Fruit fly (Drosophila melanogaster) whole organism, embryonic: ENCODE results near the gene mei-P26.

Experiments
- CG10267 ChIP-seq: fragments of 200-800 bp; sonication (Bioruptor generic); optimal IDR thresholded peaks from 2 replicates; lab custom pipeline; 2018; ENCODE audit warnings: missing biosample characterization, mild to moderate bottlenecking, missing genetic modification characterization, moderate library complexity
- CG10366 ChIP-seq: fragments of 200-800 bp; sonication (Bioruptor generic); IDR thresholded peaks from 2 replicates; pipeline ENCODE4 v1.3.6; 2022; ENCODE audit warnings: missing biosample characterization, missing genetic modification characterization
- CG10979 ChIP-seq: fragments of 200-800 bp; sonication (Bioruptor generic); optimal IDR thresholded peaks from 2 replicates; lab custom pipeline; 2018; ENCODE audit warnings: missing biosample characterization, mild to moderate bottlenecking, missing genetic modification characterization, moderate library complexity
- CG12104 ChIP-seq: fragments of 200-800 bp; sonication (Bioruptor generic); optimal IDR thresholded peaks from 3 replicates; lab custom pipeline; 2016; ENCODE audit warnings: missing biosample characterization, missing genetic modification characterization
- CG13894 ChIP-seq: fragments of 200-800 bp; sonication (Bioruptor generic); optimal IDR thresholded peaks from 3 replicates; lab custom pipeline; 2018; ENCODE audit warnings: missing biosample characterization, mild to moderate bottlenecking, missing genetic modification characterization, moderate library complexity
- CG14441 ChIP-seq: fragments of 200-800 bp; sonication (Bioruptor generic); IDR thresholded peaks from 2 replicates; pipeline ENCODE4 v1.3.6; 2022; ENCODE audit warnings: missing biosample characterization, missing genetic modification characterization
- CG14860 ChIP-seq: fragments of 200-800 bp; sonication (Bioruptor generic); IDR thresholded peaks from 3 replicates; pipeline ENCODE4 v1.3.6; 2022; ENCODE audit warnings: missing biosample characterization, missing genetic modification characterization; ENCODE audit not compliant: partially characterized antibody
- CG15479 ChIP-seq: fragments of 200-800 bp; sonication (Bioruptor generic); optimal IDR thresholded peaks from 3 replicates; lab custom pipeline; 2019; ENCODE audit warnings: missing biosample characterization, mild to moderate bottlenecking, missing genetic modification characterization, moderate library complexity
- CG15696 ChIP-seq: fragments of 200-800 bp; sonication (Bioruptor generic); optimal IDR thresholded peaks from 2 replicates; lab custom pipeline; 2019; ENCODE audit warnings: missing biosample characterization, mild to moderate bottlenecking, missing genetic modification characterization, moderate library complexity
- CG2875 ChIP-seq: fragments of 200-800 bp; sonication (Bioruptor generic); optimal IDR thresholded peaks from 2 replicates; lab custom pipeline; 2017; ENCODE audit warnings: missing biosample characterization, mild to moderate bottlenecking, missing genetic modification characterization, missing genetic modification reagents
- CG30020 ChIP-seq: fragments of 200-800 bp; optimal IDR thresholded peaks from 2 replicates; lab custom pipeline; 2019; ENCODE audit warnings: missing biosample characterization, mild to moderate bottlenecking, missing genetic modification characterization, moderate library complexity
- CG3163 ChIP-seq: fragments of 200-800 bp; sonication (Bioruptor generic); optimal IDR thresholded peaks from 3 replicates; lab custom pipeline; 2016; ENCODE audit warnings: missing biosample characterization, missing genetic modification characterization
- CG4328 ChIP-seq: fragments of 200-800 bp; sonication (Bioruptor generic); optimal IDR thresholded peaks from 3 replicates; lab custom pipeline; 2017; ENCODE audit warnings: missing biosample characterization, missing genetic modification reagents, missing genetic modification characterization
- CG4730 ChIP-seq: fragments of 200-800 bp; sonication (Bioruptor generic); IDR thresholded peaks from 2 replicates; pipeline ENCODE4 v1.3.6; 2022; ENCODE audit warnings: missing biosample characterization, missing genetic modification characterization
- CG6765 ChIP-seq: fragments of 200-800 bp; sonication (Bioruptor generic); optimal IDR thresholded peaks from 3 replicates; lab custom pipeline; 2017; ENCODE audit warnings: missing biosample characterization, mild to moderate bottlenecking, missing genetic modification characterization
- CG7271 ChIP-seq: fragments of 200-800 bp; sonication (Bioruptor generic); optimal IDR thresholded peaks from 2 replicates; lab custom pipeline; 2018; ENCODE audit warnings: missing biosample characterization, mild to moderate bottlenecking, missing genetic modification characterization, moderate library complexity
- CG7556 ChIP-seq: fragments of 200-800 bp; sonication (Bioruptor generic); optimal IDR thresholded peaks from 2 replicates; lab custom pipeline; 2017; ENCODE audit warnings: missing biosample characterization, mild to moderate bottlenecking, missing genetic modification characterization
- CG8359 ChIP-seq: fragments of 200-800 bp; sonication (Bioruptor generic); optimal IDR thresholded peaks from 2 replicates; lab custom pipeline; 2017; ENCODE audit warnings: missing biosample characterization, mild to moderate bottlenecking, missing genetic modification characterization, borderline replicate concordance
- CG9609 ChIP-seq: fragments of 200-800 bp; sonication (Bioruptor generic); optimal IDR thresholded peaks from 3 replicates; lab custom pipeline; 2016; ENCODE audit warnings: missing biosample characterization, missing genetic modification characterization
- Dip2 ChIP-seq: fragments of 200-800 bp; sonication (Bioruptor generic); IDR thresholded peaks from 2 replicates; pipeline ENCODE4 v1.3.6; 2022; ENCODE audit warnings: missing biosample characterization, missing genetic modification characterization
- Elba2 ChIP-seq: fragments of 200-800 bp; sonication (Bioruptor generic); optimal IDR thresholded peaks from 3 replicates; lab custom pipeline; 2016; ENCODE audit warnings: missing biosample characterization, missing genetic modification characterization
- GATAe ChIP-seq: fragments of 200-800 bp; sonication (Bioruptor generic); conservative IDR thresholded peaks from 2 replicates; pipeline ENCODE4 v1.3.6; 2022; ENCODE audit warnings: missing biosample characterization, missing genetic modification characterization
- Hr51 ChIP-seq, 2 experiments: fragments of 200-800 bp; sonication (Bioruptor generic); optimal IDR thresholded peaks; 2 replicates in 1 of 2; 3 replicates in 1 of 2; lab custom pipeline; 2016 to 2018; ENCODE audit warnings: missing biosample characterization in 2 of 2, missing genetic modification characterization in 2 of 2, mild to moderate bottlenecking in 1 of 2, moderate library complexity in 1 of 2
- NfI ChIP-seq: fragments of 200-800 bp; sonication (Bioruptor generic); optimal IDR thresholded peaks from 3 replicates; lab custom pipeline; 2018; ENCODE audit warnings: missing biosample characterization, mild to moderate bottlenecking, missing genetic modification characterization, moderate library complexity
- Opbp ChIP-seq: fragments of 200-800 bp; sonication (Bioruptor generic); IDR thresholded peaks from 3 replicates; pipeline ENCODE4 v1.3.6; 2022; ENCODE audit warnings: missing biosample characterization, missing genetic modification characterization; ENCODE audit not compliant: partially characterized antibody
- Ptx1 ChIP-seq: fragments of 200-800 bp; sonication (Bioruptor generic); IDR thresholded peaks from 2 replicates; pipeline ENCODE4 v1.3.6; 2022; ENCODE audit warnings: missing biosample characterization, missing genetic modification characterization
- Six4 ChIP-seq: fragments of 200-800 bp; sonication (Bioruptor generic); optimal IDR thresholded peaks from 2 replicates; lab custom pipeline; 2016; ENCODE audit warnings: missing biosample characterization, missing genetic modification characterization
- TFAM ChIP-seq: fragments of 200-800 bp; sonication (Bioruptor generic); optimal IDR thresholded peaks from 2 replicates; lab custom pipeline; 2017; ENCODE audit warnings: missing biosample characterization, missing genetic modification characterization, inconsistent platforms
- ase ChIP-seq: fragments of 200-800 bp; sonication (Bioruptor generic); IDR thresholded peaks from 3 replicates; pipeline ENCODE4 v1.3.6; 2022; ENCODE audit warnings: missing biosample characterization, missing genetic modification characterization
- ash1 ChIP-seq: fragments of 200-800 bp; sonication (Bioruptor generic); optimal IDR thresholded peaks from 2 replicates; lab custom pipeline; 2018; ENCODE audit warnings: missing biosample characterization, mild to moderate bottlenecking, missing genetic modification characterization
- bigmax ChIP-seq: fragments of 200-800 bp; sonication (Bioruptor generic); optimal IDR thresholded peaks from 2 replicates; lab custom pipeline; 2018; ENCODE audit warnings: missing biosample characterization, mild to moderate bottlenecking, missing genetic modification characterization
- bsh ChIP-seq, 2 experiments: fragments of 200-800 bp; sonication (Bioruptor generic); optimal IDR thresholded peaks; 2 replicates each; lab custom pipeline; 2017 to 2018; ENCODE audit warnings: mild to moderate bottlenecking in 2 of 2, missing biosample characterization in 2 of 2, missing genetic modification characterization in 2 of 2, moderate library complexity in 1 of 2
- chm ChIP-seq: fragments of 200-800 bp; sonication (Bioruptor generic); IDR thresholded peaks from 2 replicates; pipeline ENCODE4 v1.3.6; 2022; ENCODE audit warnings: missing biosample characterization, missing genetic modification characterization
- crp ChIP-seq, 2 experiments: fragments of 200-800 bp; sonication (Bioruptor generic); optimal IDR thresholded peaks; 2 replicates in 1 of 2; 3 replicates in 1 of 2; lab custom pipeline; 2017; ENCODE audit warnings: missing biosample characterization in 2 of 2, missing genetic modification characterization in 2 of 2, mild to moderate bottlenecking in 1 of 2, moderate library complexity in 1 of 2
- dysf ChIP-seq: fragments of 200-800 bp; sonication (Bioruptor generic); IDR thresholded peaks from 3 replicates; pipeline ENCODE4 v1.3.6; 2022; ENCODE audit warnings: missing biosample characterization, missing genetic modification characterization
- gce ChIP-seq: fragments of 200-800 bp; sonication (Bioruptor generic); IDR thresholded peaks from 3 replicates; pipeline ENCODE4 v1.3.6; 2022; ENCODE audit warnings: missing biosample characterization, missing genetic modification characterization
- inv ChIP-seq: fragments of 200-800 bp; sonication (Bioruptor generic); IDR thresholded peaks from 2 replicates; pipeline ENCODE4 v1.3.6; 2022; ENCODE audit warnings: missing biosample characterization, missing genetic modification characterization; ENCODE audit not compliant: partially characterized antibody
- mirr ChIP-seq: fragments of 200-800 bp; sonication (Bioruptor generic); optimal IDR thresholded peaks from 3 replicates; lab custom pipeline; 2018; ENCODE audit warnings: missing biosample characterization, mild to moderate bottlenecking, missing genetic modification characterization
- nau ChIP-seq: fragments of 200-800 bp; sonication (Bioruptor generic); optimal IDR thresholded peaks from 3 replicates; lab custom pipeline; 2017; ENCODE audit warnings: missing biosample characterization, mild to moderate bottlenecking, missing genetic modification characterization, missing genetic modification reagents
- nmo ChIP-seq: fragments of 200-800 bp; sonication (Bioruptor generic); optimal IDR thresholded peaks from 2 replicates; lab custom pipeline; 2018; ENCODE audit warnings: missing biosample characterization, mild to moderate bottlenecking, missing genetic modification characterization, moderate library complexity
- oc ChIP-seq: fragments of 200-800 bp; sonication (Bioruptor generic); optimal IDR thresholded peaks from 2 replicates; lab custom pipeline; 2018; ENCODE audit warnings: missing biosample characterization, mild to moderate bottlenecking, missing genetic modification characterization, moderate library complexity
- otp ChIP-seq: fragments of 200-800 bp; sonication (Bioruptor generic); IDR thresholded peaks from 3 replicates; pipeline ENCODE4, ENCODE4 v1.3.6; 2022; ENCODE audit warnings: missing biosample characterization, missing genetic modification characterization
- p53 ChIP-seq: fragments of 200-800 bp; sonication (Bioruptor generic); optimal IDR thresholded peaks from 2 replicates; lab custom pipeline; 2016; ENCODE audit warnings: missing biosample characterization, missing genetic modification characterization
- pros ChIP-seq: fragments of 200-800 bp; sonication (Bioruptor generic); optimal IDR thresholded peaks from 3 replicates; lab custom pipeline; 2019; ENCODE audit warnings: missing biosample characterization, mild to moderate bottlenecking, missing genetic modification characterization, moderate library complexity
- run ChIP-seq: fragments of 200-800 bp; sonication (Bioruptor generic); optimal IDR thresholded peaks from 3 replicates; lab custom pipeline; 2018; ENCODE audit warnings: missing biosample characterization, mild to moderate bottlenecking, missing genetic modification characterization
- sim ChIP-seq: fragments of 200-800 bp; sonication (Bioruptor generic); IDR thresholded peaks from 2 replicates; pipeline ENCODE4 v1.3.6; 2022; ENCODE audit warnings: missing biosample characterization, missing genetic modification characterization
- slou ChIP-seq: fragments of 200-800 bp; sonication (Bioruptor generic); optimal IDR thresholded peaks from 3 replicates; lab custom pipeline; 2016; ENCODE audit warnings: missing biosample characterization, missing genetic modification characterization
- tx ChIP-seq: fragments of 200-800 bp; sonication (Bioruptor generic); optimal IDR thresholded peaks from 2 replicates; lab custom pipeline; 2016; ENCODE audit warnings: missing biosample characterization, missing genetic modification characterization
- unpg ChIP-seq: fragments of 200-800 bp; sonication (Bioruptor generic); optimal IDR thresholded peaks from 3 replicates; lab custom pipeline; 2018; ENCODE audit warnings: missing biosample characterization, mild to moderate bottlenecking, missing genetic modification characterization, moderate library complexity

mei-P26 gene

dm6 chrX:9134922-9135453, 28.1 kb upstream of the mei-P26 start, which contains the start of gene fend (continued):
- TF ChIP-seq CG30020 (tag; lab: Kevin White, UChicago) (peak; percentile 2), CG14441 (GFP tag; lab: Robert Waterston, UW) (no peak), ash1 (GFP tag; lab: Kevin White, UChicago) (no peak), CG7271 (tag; lab: Kevin White, UChicago) (no peak), Dip2 (GFP tag; lab: Robert Waterston, UW) (no peak), CG9609 (GFP tag; lab: Kevin White, UChicago) (no peak), CG13894 (tag; lab: Kevin White, UChicago) (peak; percentile 25), sim (GFP tag; lab: Robert Waterston, UW) (no peak), oc (tag; lab: Kevin White, UChicago) (no peak), otp (GFP tag; lab: Robert Waterston, UW) (no peak), run (tag; lab: Kevin White, UChicago) (no peak), dysf (GFP tag; lab: Robert Waterston, UW) (peak; percentile 49; the same call in 1 of the 3 replicates), GATAe (GFP tag; lab: Robert Waterston, UW) (no peak), CG8359 (GFP tag; lab: Kevin White, UChicago) (no peak), Ptx1 (0 out of 2 replicates have a peak, but pooled peaks have one; percentile 29), CG14860 (GFP tag; lab: Robert Waterston, UW) (no peak), CG10979 (tag; lab: Kevin White, UChicago) (peak; percentile 31), tx (GFP tag; lab: Kevin White, UChicago) (no peak), NfI (peak; percentile 44), unpg (GFP tag; lab: Kevin White, UChicago) (peak; percentile 10), CG10267 (tag; lab: Kevin White, UChicago) (peak; percentile 46), CG12104 (GFP tag; lab: Kevin White, UChicago) (no peak), CG15479 (peak; percentile 47), CG6765 (no peak), nau (peak; percentile 18), gce (GFP tag; lab: Robert Waterston, UW) (no peak), CG4328 (GFP tag; lab: Kevin White, UChicago) (no peak), inv (GFP tag; lab: Robert Waterston, UW) (no peak), chm (GFP tag; lab: Robert Waterston, UW) (peak; percentile 56; the same call in 1 of the 2 replicates), Six4 (GFP tag; lab: Kevin White, UChicago) (peak; percentile 18), CG3163 (no peak), mirr (GFP tag; lab: Kevin White, UChicago) (no peak), crp (GFP tag; optimal IDR thresholded peaks at IDR 0.05; lab: Kevin White, UChicago) (no peak), CG10366 (no peak), Elba2 (GFP tag; lab: Kevin White, UChicago) (no peak), bigmax (GFP tag; lab: Kevin White, UChicago) (no peak), CG7556 (GFP tag; lab: Kevin White, UChicago) (peak; percentile 62), TFAM (GFP tag; lab: Kevin White, UChicago) (no peak), CG2875 (GFP tag; lab: Kevin White, UChicago) (no peak), nmo (GFP tag; lab: Kevin White, UChicago) (peak; percentile 43), p53 (GFP tag; lab: Kevin White, UChicago) (no peak), bsh (GFP tag; optimal IDR thresholded peaks at IDR 0.05; lab: Kevin White, UChicago) (peak in 1 of 2 experiments; percentile 32), slou (peak; percentile 13), CG4730 (GFP tag; lab: Robert Waterston, UW) (no peak), ase (GFP tag; lab: Robert Waterston, UW) (no peak), pros (peak; percentile 22), CG15696 (peak; percentile 11), Hr51 (GFP tag; optimal IDR thresholded peaks at IDR 0.05; lab: Kevin White, UChicago) (peak; percentile 7 to 53), Opbp (GFP tag; lab: Robert Waterston, UW) (peak; percentile 39; the same call in 1 of the 3 replicates)
